Worm (Caenorhabditis elegans) whole organism, L4/young adult: ENCODE results near the gene tbc-18.

ENCODE experiments used
- W03F9.2 ChIP-seq: fragments of 150-350 bp; optimal IDR thresholded peaks from 2 replicates; lab custom pipeline; 2014; ENCODE audit warnings: missing biosample characterization, missing genetic modification characterization
- dao-5 ChIP-seq: sonication (generic microtip); optimal IDR thresholded peaks from 2 replicates; lab custom pipeline; 2016; ENCODE audit warnings: missing genotype, missing genetic modification characterization, moderate library complexity, missing compliant biosample characterization
- him-1 ChIP-seq: sonication (generic microtip); optimal IDR thresholded peaks from 2 replicates; lab custom pipeline; 2016; ENCODE audit warnings: missing genotype, missing genetic modification reagents, missing genetic modification characterization, missing compliant biosample characterization

DNA sequence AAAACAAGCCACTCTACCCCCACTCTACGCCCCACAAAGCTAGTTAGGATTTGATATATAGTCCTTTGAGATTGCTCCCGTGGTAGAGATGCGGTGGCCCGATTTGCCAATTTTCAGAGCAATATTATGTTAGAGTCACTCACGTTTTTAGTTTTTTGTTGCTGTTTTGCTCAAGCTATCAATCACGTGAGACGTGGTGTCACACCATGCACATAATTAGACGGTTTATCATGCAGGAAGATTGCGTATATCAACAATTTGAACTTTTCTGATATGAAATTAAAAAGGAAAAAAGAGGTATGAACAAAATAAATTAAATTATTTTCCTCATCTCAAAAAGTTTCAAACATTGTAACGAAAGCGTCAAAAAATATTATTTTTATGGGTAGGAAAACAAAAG, 22.1 kb upstream of the tbc-18 start:
- TF ChIP-seq him-1 (tag; lab: Kevin White, UChicago) (no peak), W03F9.2 (tag; lab: Kevin White, UChicago) (no peak), dao-5 (tag; lab: Kevin White, UChicago) (no peak)
